Worm (Caenorhabditis elegans) whole organism, L1 larva: ENCODE results near the gene enu-3.1.
A peak's percentile ranks its signal among the peaks of the same experiment; 100 is the strongest.

Source experiments
- F16B12.6 ChIP-seq: fragments of 150-350 bp; optimal IDR thresholded peaks from 2 replicates; lab custom pipeline; 2014; ENCODE audit warnings: missing biosample characterization, missing genetic modification characterization
- Y116A8C.19 ChIP-seq: sonication (generic microtip); optimal IDR thresholded peaks from 2 replicates; lab custom pipeline; 2016; ENCODE audit warnings: missing compliant biosample characterization, missing genetic modification characterization, borderline replicate concordance
- aha-1 ChIP-seq: fragments of 150-350 bp; optimal IDR thresholded peaks from 2 replicates; lab custom pipeline; 2014; ENCODE audit warnings: missing biosample characterization, missing genetic modification characterization
- aly-2 ChIP-seq: fragments of 150-350 bp; optimal IDR thresholded peaks from 2 replicates; lab custom pipeline; 2014; ENCODE audit warnings: missing biosample characterization, missing genetic modification characterization
- ama-1 ChIP-seq: fragments of 150-350 bp; optimal IDR thresholded peaks from 2 replicates; lab custom pipeline; 2014
- ceh-63 ChIP-seq: fragments of 200-800 bp; sonication (Bioruptor generic); optimal IDR thresholded peaks from 2 replicates; lab custom pipeline; 2018; ENCODE audit warnings: mild to moderate bottlenecking, missing genetic modification characterization, missing compliant biosample characterization
- ces-1 ChIP-seq: fragments of 150-350 bp; optimal IDR thresholded peaks from 2 replicates; lab custom pipeline; 2014; ENCODE audit warnings: missing biosample characterization, missing genetic modification reagents, missing genetic modification characterization
- dsc-1 ChIP-seq: sonication (generic microtip); optimal IDR thresholded peaks from 2 replicates; lab custom pipeline; 2016; ENCODE audit warnings: mild to moderate bottlenecking, missing genetic modification characterization, missing compliant biosample characterization
- efl-3 ChIP-seq: fragments of 200-800 bp; sonication (Bioruptor generic); optimal IDR thresholded peaks from 2 replicates; lab custom pipeline; 2018; ENCODE audit warnings: mild to moderate bottlenecking, missing genetic modification characterization, missing compliant biosample characterization
- egl-13 ChIP-seq: sonication (generic microtip); optimal IDR thresholded peaks from 2 replicates; lab custom pipeline; 2016; ENCODE audit warnings: missing genotype, missing genetic modification reagents, missing genetic modification characterization, missing compliant biosample characterization
- fkh-10 ChIP-seq: sonication (generic microtip); optimal IDR thresholded peaks from 2 replicates; lab custom pipeline; 2017; ENCODE audit warnings: missing biosample characterization, missing genetic modification reagents, missing genetic modification characterization
- fkh-4 ChIP-seq: sonication (generic microtip); optimal IDR thresholded peaks from 2 replicates; lab custom pipeline; 2016; ENCODE audit warnings: missing compliant biosample characterization, missing genetic modification characterization, borderline replicate concordance
- fkh-8 ChIP-seq: sonication (generic microtip); optimal IDR thresholded peaks from 2 replicates; lab custom pipeline; 2016; ENCODE audit warnings: mild to moderate bottlenecking, missing genetic modification characterization, missing compliant biosample characterization
- grh-1 ChIP-seq: fragments of 200-800 bp; sonication (Bioruptor generic); IDR thresholded peaks from 2 replicates; pipeline ENCODE4 v1.3.6; 2022; ENCODE audit warnings: missing genetic modification reagents, missing genetic modification characterization, missing compliant biosample characterization
- hlh-17 ChIP-seq: fragments of 200-800 bp; sonication (Bioruptor generic); optimal IDR thresholded peaks from 2 replicates; lab custom pipeline; 2018; ENCODE audit warnings: missing genetic modification characterization, mild to moderate bottlenecking, missing compliant biosample characterization, moderate library complexity, borderline replicate concordance
- hpl-2 ChIP-seq: fragments of 150-350 bp; optimal IDR thresholded peaks from 2 replicates; lab custom pipeline; 2014; ENCODE audit warnings: missing biosample characterization, missing genetic modification reagents, missing genetic modification characterization
- lin-14 ChIP-seq: fragments of 200-800 bp; sonication (Bioruptor generic); optimal IDR thresholded peaks from 2 replicates; lab custom pipeline; 2018; ENCODE audit warnings: mild to moderate bottlenecking, missing genetic modification characterization, moderate library complexity, missing compliant biosample characterization
- lin-15B ChIP-seq: fragments of 150-350 bp; sonication (generic microtip); optimal IDR thresholded peaks from 3 replicates; lab custom pipeline; 2014; ENCODE audit warnings: missing biosample characterization, missing genetic modification characterization
- lin-39 ChIP-seq: fragments of 150-350 bp; optimal IDR thresholded peaks from 2 replicates; lab custom pipeline; 2014; ENCODE audit warnings: missing biosample characterization, missing genetic modification reagents, missing genetic modification characterization
- lir-3 ChIP-seq: sonication (generic microtip); optimal IDR thresholded peaks from 2 replicates; lab custom pipeline; 2016; ENCODE audit warnings: mild to moderate bottlenecking, missing genetic modification characterization, moderate library complexity, missing compliant biosample characterization; ENCODE audit not compliant: poor library complexity
- nhr-12 ChIP-seq: sonication (generic microtip); optimal IDR thresholded peaks from 2 replicates; lab custom pipeline; 2017; ENCODE audit warnings: missing biosample characterization, missing genetic modification characterization
- nhr-237 ChIP-seq: fragments of 150-350 bp; optimal IDR thresholded peaks from 2 replicates; lab custom pipeline; 2014; ENCODE audit warnings: missing biosample characterization, missing genetic modification characterization
- nhr-47 ChIP-seq: sonication (generic microtip); optimal IDR thresholded peaks from 2 replicates; lab custom pipeline; 2016; ENCODE audit warnings: mild to moderate bottlenecking, missing genetic modification characterization, moderate library complexity, missing compliant biosample characterization
- nhr-71 ChIP-seq: sonication (generic microtip); optimal IDR thresholded peaks from 2 replicates; lab custom pipeline; 2016; ENCODE audit warnings: mild to moderate bottlenecking, missing genetic modification characterization, moderate library complexity, missing compliant biosample characterization
- nhr-76 ChIP-seq: sonication (generic microtip); optimal IDR thresholded peaks from 2 replicates; lab custom pipeline; 2017; ENCODE audit warnings: missing biosample characterization, missing genetic modification characterization
- nhr-77 ChIP-seq: fragments of 150-350 bp; optimal IDR thresholded peaks from 2 replicates; lab custom pipeline; 2014; ENCODE audit warnings: missing biosample characterization, missing genetic modification characterization
- nhr-85 ChIP-seq: sonication (generic microtip); peaks from one replicate; lab custom pipeline; 2016; ENCODE audit warnings: missing genetic modification characterization, inconsistent platforms, missing compliant biosample characterization
- nhr-90 ChIP-seq: sonication (generic microtip); optimal IDR thresholded peaks from 2 replicates; lab custom pipeline; 2016; ENCODE audit warnings: mild to moderate bottlenecking, missing genetic modification characterization, missing compliant biosample characterization; ENCODE audit not compliant: poor library complexity
- pag-3 ChIP-seq: sonication (generic microtip); optimal IDR thresholded peaks from 2 replicates; lab custom pipeline; 2017; ENCODE audit warnings: missing genetic modification characterization, mild to moderate bottlenecking, missing compliant biosample characterization, antibody characterized with exemption, borderline replicate concordance; ENCODE audit not compliant: insufficient read depth
- pqm-1 ChIP-seq: sonication (generic microtip); optimal IDR thresholded peaks from 3 replicates; lab custom pipeline; 2017; ENCODE audit warnings: missing biosample characterization, missing genetic modification characterization
- rnt-1 ChIP-seq: sonication (generic microtip); optimal IDR thresholded peaks from 2 replicates; lab custom pipeline; 2016; ENCODE audit warnings: mild to moderate bottlenecking, missing genetic modification characterization, moderate library complexity, missing compliant biosample characterization
- snpc-4 ChIP-seq: fragments of 150-350 bp; optimal IDR thresholded peaks from 2 replicates; lab custom pipeline; 2014; ENCODE audit warnings: missing biosample characterization, missing genetic modification characterization
- snu-23 ChIP-seq: sonication (generic microtip); optimal IDR thresholded peaks from 2 replicates; lab custom pipeline; 2016; ENCODE audit warnings: missing genetic modification characterization, missing compliant biosample characterization
- sup-37 ChIP-seq: fragments of 200-800 bp; sonication (Bioruptor generic); optimal IDR thresholded peaks from 2 replicates; lab custom pipeline; 2018; ENCODE audit warnings: mild to moderate bottlenecking, missing genetic modification characterization, missing compliant biosample characterization
- tbx-2 ChIP-seq: sonication (generic microtip); optimal IDR thresholded peaks from 2 replicates; lab custom pipeline; 2016; ENCODE audit warnings: missing genetic modification characterization, missing compliant biosample characterization
- tlp-1 ChIP-seq: fragments of 150-350 bp; optimal IDR thresholded peaks from 2 replicates; lab custom pipeline; 2014; ENCODE audit warnings: missing biosample characterization, missing genetic modification characterization
- unc-30 ChIP-seq: sonication (generic microtip); optimal IDR thresholded peaks from 2 replicates; lab custom pipeline; 2017; ENCODE audit warnings: missing biosample characterization, missing genetic modification characterization
- unc-62 ChIP-seq: fragments of 150-350 bp; optimal IDR thresholded peaks from 2 replicates; lab custom pipeline; 2014; ENCODE audit warnings: missing biosample characterization, missing genetic modification reagents, missing genetic modification characterization
- unc-98 ChIP-seq: fragments of 200-800 bp; sonication (Bioruptor generic); IDR thresholded peaks from 2 replicates; pipeline ENCODE4 v1.3.6; 2022; ENCODE audit warnings: missing genetic modification characterization, missing compliant biosample characterization

The enu-3.1 gene

DNA sequence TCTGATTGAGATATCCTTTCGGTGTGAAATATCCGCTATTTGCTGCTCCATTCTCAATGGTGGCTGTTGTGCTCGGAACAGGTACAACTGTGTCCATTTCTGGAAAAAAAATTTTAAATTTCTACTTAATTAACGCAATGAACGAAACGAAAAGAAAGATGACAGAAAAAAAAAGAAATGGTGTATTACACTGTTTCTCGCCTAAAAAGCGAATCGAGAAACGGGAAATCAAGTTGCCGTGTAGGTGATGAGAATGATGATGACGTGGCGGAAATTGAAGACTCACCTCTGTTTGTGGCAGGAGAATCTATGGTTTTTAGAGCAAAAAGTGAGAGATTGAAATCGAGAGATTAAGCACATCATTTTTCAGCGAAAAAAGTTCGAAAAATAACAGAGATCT is 49.6 kb upstream of the enu-3.1 start, which contains the start of gene C38H2.3:
TSS of gene C38H2.3 (minus strand) at position 101 of the 400 bp plus-strand sequence.
- no peak for TF ChIP-seq nhr-77 (tag; lab: Kevin White, UChicago)
- TF ChIP-seq lin-39 (tag; lab: Kevin White, UChicago) = no peak
- no peak for TF ChIP-seq aha-1 (tag; lab: Kevin White, UChicago)
- no peak for TF ChIP-seq nhr-90 (tag; lab: Kevin White, UChicago)
- no peak for TF ChIP-seq nhr-47 (tag; lab: Kevin White, UChicago)
- TF ChIP-seq aly-2 (tag; lab: Kevin White, UChicago) = no peak
- TF ChIP-seq ces-1 = no peak

DNA sequence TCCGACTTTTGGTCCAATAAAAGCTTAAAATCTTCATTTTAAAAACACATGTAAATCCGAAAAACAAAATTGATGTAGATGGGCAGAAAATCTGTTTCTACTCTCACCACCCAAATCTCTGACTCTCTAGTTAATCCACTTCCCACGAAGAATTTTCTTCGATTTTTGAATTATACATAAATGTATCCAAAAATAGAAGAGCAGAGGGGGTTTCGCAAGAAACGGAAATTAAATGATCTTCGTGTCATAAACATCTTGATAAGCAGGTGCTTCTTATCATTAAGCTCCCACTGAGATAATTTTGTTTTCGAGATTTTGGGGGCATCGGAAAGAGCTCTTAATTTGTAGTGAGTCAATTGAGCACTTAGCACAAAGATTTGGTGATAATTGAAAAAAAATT is 46.5 kb upstream of the enu-3.1 start:
- TF ChIP-seq ama-1 (lab: Kevin White, UChicago) (no peak), nhr-237 (tag; lab: Kevin White, UChicago) (no peak), lin-14 (GFP tag; lab: Kevin White, UChicago) (no peak), fkh-8 (tag; lab: Kevin White, UChicago) (no peak), hpl-2 (no peak), ceh-63 (GFP tag; lab: Kevin White, UChicago) (no peak), lir-3 (tag; lab: Kevin White, UChicago) (no peak), egl-13 (tag; lab: Kevin White, UChicago) (peak; percentile 72), unc-62 (GFP tag; lab: Kevin White, UChicago) (no peak), unc-98 (GFP tag; lab: Robert Waterston, UW) (no peak), grh-1 (no peak), nhr-12 (tag; lab: Kevin White, UChicago) (no peak), pqm-1 (tag; lab: Kevin White, UChicago) (no peak), snu-23 (GFP tag; lab: Kevin White, UChicago) (no peak), snpc-4 (tag; lab: Kevin White, UChicago) (no peak), rnt-1 (tag; lab: Kevin White, UChicago) (no peak), aly-2 (tag; lab: Kevin White, UChicago) (no peak), sup-37 (GFP tag; lab: Kevin White, UChicago) (no peak), dsc-1 (peak; percentile 87), F16B12.6 (no peak), nhr-47 (tag; lab: Kevin White, UChicago) (peak; percentile 37), nhr-71 (no peak), unc-30 (tag; lab: Kevin White, UChicago) (no peak), tbx-2 (tag; lab: Kevin White, UChicago) (no peak), tlp-1 (tag; lab: Kevin White, UChicago) (no peak)

- TF ChIP-seq nhr-76 (tag; lab: Kevin White, UChicago) (no peak), tbx-2 (tag; lab: Kevin White, UChicago) (no peak), ceh-63 (GFP tag; lab: Kevin White, UChicago) (no peak), pag-3 (tag; lab: Kevin White, UChicago) (no peak), hlh-17 (GFP tag; lab: Kevin White, UChicago) (no peak), fkh-4 (tag; lab: Kevin White, UChicago) (no peak), ces-1 (no peak), lin-39 (tag; lab: Kevin White, UChicago) (no peak), ama-1 (lab: Kevin White, UChicago) (no peak), unc-62 (GFP tag; lab: Kevin White, UChicago) (no peak), nhr-90 (tag; lab: Kevin White, UChicago) (no peak), efl-3 (no peak), aha-1 (tag; lab: Kevin White, UChicago) (no peak), fkh-10 (GFP tag; lab: Kevin White, UChicago) (no peak), lin-15B (no peak), rnt-1 (tag; lab: Kevin White, UChicago) (no peak), nhr-85 (tag; lab: Kevin White, UChicago) (no peak), Y116A8C.19 (no peak)
Observed at ce11 chrIII:10391628-10392027, 44.4 kb upstream of the enu-3.1 start, which contains the start of gene M03C11.9. M03C11.9 (minus strand) TSS chrIII:10391728.
